Worm (Caenorhabditis elegans): Measurements from ENCODE around the gene R09E10.13.

R09E10.13 gene

ce11 chrIV:10341618-10342360 is 46.8 kb upstream of the R09E10.13 start:
- TF ChIP-seq ceh-18 (tag; optimal IDR thresholded peaks at IDR 0.05) (peak; percentile 68), F13H6.1 (tag; optimal IDR thresholded peaks at IDR 0.05) (no peak), madf-2 (tag; optimal IDR thresholded peaks at IDR 0.05) (no peak), C08G9.2 (tag; optimal IDR thresholded peaks at IDR 0.05) (no peak), hlh-15 (tag; optimal IDR thresholded peaks at IDR 0.05) (no peak), sdc-2 (tag; optimal IDR thresholded peaks at IDR 0.05) (peak; percentile 26), elt-2 (tag; optimal IDR thresholded peaks at IDR 0.05) (no peak), rnt-1 (tag; optimal IDR thresholded peaks at IDR 0.05) (no peak), Y22D7AL.16 (tag; optimal IDR thresholded peaks at IDR 0.05) (no peak), ceh-14 (tag; optimal IDR thresholded peaks at IDR 0.05) (no peak), ceh-9 (tag; optimal IDR thresholded peaks at IDR 0.05) (no peak), pha-4 (tag; optimal IDR thresholded peaks at IDR 0.05) (no peak), sox-4 (tag; optimal IDR thresholded peaks at IDR 0.05) (peak; percentile 35), pqm-1 (tag; optimal IDR thresholded peaks at IDR 0.05) (peak; percentile 52), odd-2 (tag; optimal IDR thresholded peaks at IDR 0.05) (no peak), dmd-4 (tag; optimal IDR thresholded peaks at IDR 0.05; ENCODE audit: borderline replicate concordance) (no peak), tbx-7 (tag; optimal IDR thresholded peaks at IDR 0.05) (no peak), syd-9 (tag; optimal IDR thresholded peaks at IDR 0.05) (no peak), ztf-16 (tag; optimal IDR thresholded peaks at IDR 0.05) (no peak), gmeb-2 (tag; optimal IDR thresholded peaks at IDR 0.05) (no peak), ceh-31 (tag; optimal IDR thresholded peaks at IDR 0.05) (peak; percentile 55), ceh-22 (tag; optimal IDR thresholded peaks at IDR 0.05) (no peak), pat-9 (tag; optimal IDR thresholded peaks at IDR 0.05) (no peak), fax-1 (tag; optimal IDR thresholded peaks at IDR 0.05) (peak; percentile 64), che-1 (tag; optimal IDR thresholded peaks at IDR 0.05) (no peak), elt-4 (tag; optimal IDR thresholded peaks at IDR 0.05) (no peak), ceh-24 (tag; optimal IDR thresholded peaks at IDR 0.05) (no peak), unc-42 (tag; optimal IDR thresholded peaks at IDR 0.05) (peak; percentile 37), hlh-8 (tag; optimal IDR thresholded peaks at IDR 0.05) (no peak), nfya-1 (tag; optimal IDR thresholded peaks at IDR 0.05) (peak; percentile 63), unc-86 (tag; optimal IDR thresholded peaks at IDR 0.05) (no peak), hlh-13 (GFP tag; optimal IDR thresholded peaks at IDR 0.05) (no peak), ttx-3 (tag; optimal IDR thresholded peaks at IDR 0.05) (no peak), npax-4 (tag; optimal IDR thresholded peaks at IDR 0.05) (no peak), sox-2 (GFP tag; IDR thresholded peaks at IDR 0.05) (no peak), ref-2 (tag; optimal IDR thresholded peaks at IDR 0.05) (peak; percentile 29), eyg-1 (tag; optimal IDR thresholded peaks at IDR 0.05) (no peak), nhr-11 (tag; optimal IDR thresholded peaks at IDR 0.05) (no peak), ceh-48 (tag; optimal IDR thresholded peaks at IDR 0.05) (no peak), ceh-34 (tag; optimal IDR thresholded peaks at IDR 0.05) (peak; percentile 35), unc-55 (GFP tag; optimal IDR thresholded peaks at IDR 0.05) (no peak), mec-3 (tag; optimal IDR thresholded peaks at IDR 0.05; ENCODE audit: borderline replicate concordance) (no peak)

DNA sequence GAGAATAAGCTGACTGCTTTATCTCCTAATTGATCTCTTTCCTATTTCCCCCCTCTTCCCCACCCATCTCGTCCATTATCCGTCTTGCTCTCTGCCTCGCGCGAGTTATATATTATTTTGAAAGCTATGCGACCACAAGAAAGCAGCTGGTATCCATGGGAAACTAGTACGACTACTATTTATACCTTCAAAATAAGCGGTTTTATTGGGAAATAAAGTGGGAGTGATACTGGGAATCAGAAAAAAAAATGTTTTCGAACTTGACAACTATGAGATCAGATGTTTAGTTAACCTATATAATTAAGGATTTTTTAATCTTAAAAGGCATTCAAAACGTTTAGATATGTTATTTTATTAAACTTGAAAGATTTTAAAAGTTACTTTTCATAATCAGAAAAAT is 44.8 kb upstream of the R09E10.13 start:
- no peak for TF ChIP-seq unc-55 (GFP tag; optimal IDR thresholded peaks at IDR 0.05)
- no peak for TF ChIP-seq pat-9 (tag; optimal IDR thresholded peaks at IDR 0.05)
- TF ChIP-seq ceh-6 (GFP tag; optimal IDR thresholded peaks at IDR 0.05), result no peak
- TF ChIP-seq K09A11.1 (tag; optimal IDR thresholded peaks at IDR 0.05; ENCODE audit: insufficient read depth), result no peak
- TF ChIP-seq pros-1 (tag; optimal IDR thresholded peaks at IDR 0.05), result no peak
- TF ChIP-seq tbx-7 (tag; optimal IDR thresholded peaks at IDR 0.05), result no peak
- TF ChIP-seq nfya-1 (tag; optimal IDR thresholded peaks at IDR 0.05), result no peak
- TF ChIP-seq elt-2 (tag; optimal IDR thresholded peaks at IDR 0.05), result no peak
- TF ChIP-seq hlh-15 (tag; optimal IDR thresholded peaks at IDR 0.05), result no peak
- no peak for TF ChIP-seq ceh-9 (tag; optimal IDR thresholded peaks at IDR 0.05)
- TF ChIP-seq nhr-11 (tag; optimal IDR thresholded peaks at IDR 0.05), result no peak
- no peak for TF ChIP-seq mec-3 (tag; optimal IDR thresholded peaks at IDR 0.05; ENCODE audit: borderline replicate concordance)
- no peak for TF ChIP-seq syd-9 (tag; optimal IDR thresholded peaks at IDR 0.05)
- no peak for TF ChIP-seq gmeb-2 (tag; optimal IDR thresholded peaks at IDR 0.05)
- TF ChIP-seq pha-4 (tag; optimal IDR thresholded peaks at IDR 0.05), result no peak
- TF ChIP-seq eyg-1 (tag; optimal IDR thresholded peaks at IDR 0.05), result no peak
